Worm (Caenorhabditis elegans) whole organism, young adult: ENCODE measurements around the gene C25G6.3.
A peak's percentile ranks its signal among the peaks of the same experiment; 100 is the strongest.

Experiments used
- B0019.2 ChIP-seq: fragments of 200-800 bp; sonication (Bioruptor generic); conservative IDR thresholded peaks from 2 replicates; pipeline ENCODE4 v1.3.6; 2022; ENCODE audit warnings: missing genetic modification reagents, missing genetic modification characterization, missing compliant biosample characterization
- B0261.1 ChIP-seq: sonication (generic microtip); optimal IDR thresholded peaks from 2 replicates; lab custom pipeline; 2016; ENCODE audit warnings: mild to moderate bottlenecking, missing genetic modification characterization, moderate library complexity, missing compliant biosample characterization
- D2030.7 ChIP-seq: fragments of 200-800 bp; sonication (Bioruptor generic); IDR thresholded peaks from 2 replicates; pipeline ENCODE4 v1.3.6; 2022; ENCODE audit warnings: missing genetic modification reagents, missing genetic modification characterization, missing compliant biosample characterization
- F23B12.7 ChIP-seq: sonication (generic microtip); optimal IDR thresholded peaks from 2 replicates; lab custom pipeline; 2017; ENCODE audit warnings: missing genetic modification characterization, mild to moderate bottlenecking, missing compliant biosample characterization, antibody characterized with exemption, moderate library complexity; ENCODE audit not compliant: insufficient read depth
- F33H1.4 ChIP-seq: fragments of 200-800 bp; sonication (Bioruptor generic); IDR thresholded peaks from 2 replicates; pipeline ENCODE4 v1.3.6; 2022; ENCODE audit warnings: missing genetic modification reagents, missing genetic modification characterization, missing compliant biosample characterization
- F52B5.7 ChIP-seq: sonication (generic microtip); optimal IDR thresholded peaks from 2 replicates; lab custom pipeline; 2016; ENCODE audit warnings: mild to moderate bottlenecking, missing genetic modification characterization, missing compliant biosample characterization
- F57A8.1 ChIP-seq: fragments of 200-800 bp; sonication (Bioruptor generic); optimal IDR thresholded peaks from 2 replicates; lab custom pipeline; 2018; ENCODE audit warnings: mild to moderate bottlenecking, missing genetic modification characterization, moderate library complexity, missing compliant biosample characterization
- K11D2.4 ChIP-seq: fragments of 200-800 bp; sonication (Bioruptor generic); IDR thresholded peaks from 2 replicates; pipeline ENCODE4 v1.3.6; 2022; ENCODE audit warnings: missing genetic modification reagents, missing genetic modification characterization, missing compliant biosample characterization
- Y56A3A.18 ChIP-seq: fragments of 200-800 bp; sonication (Bioruptor generic); IDR thresholded peaks from 2 replicates; pipeline ENCODE4 v1.3.6; 2022; ENCODE audit warnings: missing genetic modification reagents, missing genetic modification characterization, missing compliant biosample characterization
- aptf-2 ChIP-seq: fragments of 200-800 bp; sonication (Bioruptor generic); conservative IDR thresholded peaks from 2 replicates; pipeline ENCODE4 v1.3.6; 2022; ENCODE audit warnings: missing genetic modification reagents, missing genetic modification characterization, missing compliant biosample characterization
- athp-1 ChIP-seq: sonication (generic microtip); optimal IDR thresholded peaks from 2 replicates; lab custom pipeline; 2017; ENCODE audit warnings: mild to moderate bottlenecking, missing genetic modification characterization, missing compliant biosample characterization
- attf-5 ChIP-seq: fragments of 200-800 bp; sonication (Bioruptor generic); optimal IDR thresholded peaks from 2 replicates; lab custom pipeline; 2018; ENCODE audit warnings: mild to moderate bottlenecking, missing genetic modification characterization, missing compliant biosample characterization
- cebp-2 ChIP-seq: fragments of 200-800 bp; sonication (Bioruptor generic); IDR thresholded peaks from 2 replicates; pipeline ENCODE4 v1.3.6; 2022; ENCODE audit warnings: missing genetic modification characterization, missing compliant biosample characterization
- ceh-27 ChIP-seq: fragments of 200-800 bp; sonication (Bioruptor generic); optimal IDR thresholded peaks from 2 replicates; lab custom pipeline; 2018; ENCODE audit warnings: mild to moderate bottlenecking, missing genetic modification characterization, moderate library complexity, missing compliant biosample characterization
- ceh-58 ChIP-seq: fragments of 200-800 bp; sonication (Bioruptor generic); IDR thresholded peaks from 2 replicates; pipeline ENCODE4 v1.3.6; 2022; ENCODE audit warnings: missing genetic modification characterization, missing compliant biosample characterization
- die-1 ChIP-seq: sonication (generic microtip); optimal IDR thresholded peaks from 2 replicates; lab custom pipeline; 2016; ENCODE audit warnings: missing genotype, mild to moderate bottlenecking, missing genetic modification characterization, missing compliant biosample characterization
- dox-1 ChIP-seq: fragments of 200-800 bp; sonication (Bioruptor generic); IDR thresholded peaks from 2 replicates; pipeline ENCODE4 v1.3.6; 2022; ENCODE audit warnings: missing genetic modification reagents, missing genetic modification characterization, missing compliant biosample characterization
- dpl-1 ChIP-seq: fragments of 150-350 bp; optimal IDR thresholded peaks from 2 replicates; lab custom pipeline; 2014; ENCODE audit warnings: missing biosample characterization, missing genetic modification reagents, missing genetic modification characterization
- efl-1 ChIP-seq: fragments of 150-350 bp; optimal IDR thresholded peaks from 2 replicates; lab custom pipeline; 2014; ENCODE audit warnings: missing biosample characterization, missing genetic modification reagents, missing genetic modification characterization
- egrh-3 ChIP-seq: fragments of 200-800 bp; sonication (Bioruptor generic); IDR thresholded peaks from 2 replicates; pipeline ENCODE4 v1.3.6; 2022; ENCODE audit warnings: missing genetic modification reagents, missing genetic modification characterization, missing compliant biosample characterization
- ekl-4 ChIP-seq: fragments of 200-800 bp; sonication (Bioruptor generic); IDR thresholded peaks from 2 replicates; pipeline ENCODE4 v1.3.6; 2022; ENCODE audit warnings: missing genetic modification reagents, missing genetic modification characterization, missing compliant biosample characterization
- gei-17 ChIP-seq: fragments of 200-800 bp; sonication (Bioruptor generic); optimal IDR thresholded peaks from 2 replicates; lab custom pipeline; 2018; ENCODE audit warnings: mild to moderate bottlenecking, missing genetic modification characterization, missing compliant biosample characterization
- him-1 ChIP-seq: sonication (generic microtip); optimal IDR thresholded peaks from 2 replicates; lab custom pipeline; 2016; ENCODE audit warnings: missing genotype, missing genetic modification reagents, missing genetic modification characterization, missing compliant biosample characterization
- let-526 ChIP-seq: fragments of 200-800 bp; sonication (Bioruptor generic); IDR thresholded peaks from 2 replicates; pipeline ENCODE4 v1.3.6; 2022; ENCODE audit warnings: missing genetic modification reagents, missing genetic modification characterization, missing compliant biosample characterization
- let-607 ChIP-seq, 2 experiments: fragments of 200-800 bp in 1 of 2; sonication (Bioruptor generic) in 1 of 2; sonication (generic microtip) in 1 of 2; optimal IDR thresholded peaks; 2 replicates each; lab custom pipeline; 2016 to 2018; ENCODE audit warnings: mild to moderate bottlenecking in 2 of 2, missing compliant biosample characterization in 2 of 2, missing genetic modification characterization in 2 of 2, moderate library complexity in 2 of 2, missing genotype in 1 of 2
- lin-26 ChIP-seq: fragments of 200-800 bp; sonication (Bioruptor generic); IDR thresholded peaks from 2 replicates; pipeline ENCODE4 v1.3.6; 2022; ENCODE audit warnings: missing genetic modification reagents, missing genetic modification characterization, missing compliant biosample characterization
- lin-40 ChIP-seq: sonication (generic microtip); optimal IDR thresholded peaks from 2 replicates; lab custom pipeline; 2016; ENCODE audit warnings: missing genetic modification characterization, mild to moderate bottlenecking, missing compliant biosample characterization, missing genotype, missing genetic modification reagents
- lsl-1 ChIP-seq: fragments of 200-800 bp; sonication (Bioruptor generic); optimal IDR thresholded peaks from 2 replicates; lab custom pipeline; 2018; ENCODE audit warnings: mild to moderate bottlenecking, missing genetic modification characterization, moderate library complexity, missing compliant biosample characterization
- lsy-27 ChIP-seq: sonication (generic microtip); optimal IDR thresholded peaks from 2 replicates; lab custom pipeline; 2017; ENCODE audit warnings: missing genetic modification characterization, mild to moderate bottlenecking, missing compliant biosample characterization, antibody characterized with exemption, missing genotype, borderline replicate concordance; ENCODE audit not compliant: insufficient read depth
- madf-3 ChIP-seq: fragments of 200-800 bp; sonication (Bioruptor generic); IDR thresholded peaks from 2 replicates; pipeline ENCODE4 v1.3.6; 2022; ENCODE audit warnings: missing genetic modification reagents, missing genetic modification characterization, missing compliant biosample characterization
- nhr-27 ChIP-seq: fragments of 200-800 bp; sonication (Bioruptor generic); optimal IDR thresholded peaks from 2 replicates; lab custom pipeline; 2018; ENCODE audit warnings: mild to moderate bottlenecking, missing genetic modification characterization, moderate library complexity, missing compliant biosample characterization
- pha-4 ChIP-seq: fragments of 150-350 bp; sonication (generic microtip); optimal IDR thresholded peaks from 2 replicates; lab custom pipeline; 2014; ENCODE audit warnings: missing biosample characterization, missing genetic modification reagents, missing genetic modification characterization
- rec-8 ChIP-seq, 2 experiments: sonication (generic microtip); optimal IDR thresholded peaks; 2 replicates each; lab custom pipeline; 2016; ENCODE audit warnings: mild to moderate bottlenecking in 2 of 2, missing genetic modification characterization in 2 of 2, missing genetic modification reagents in 2 of 2, missing genotype in 2 of 2, missing biosample characterization in 1 of 2, missing compliant biosample characterization in 1 of 2, moderate library complexity in 1 of 2
- repo-1 ChIP-seq: sonication (generic microtip); optimal IDR thresholded peaks from 2 replicates; lab custom pipeline; 2017; ENCODE audit warnings: mild to moderate bottlenecking, missing genetic modification characterization, missing compliant biosample characterization
- rpc-1 ChIP-seq, 2 experiments: fragments of 150-350 bp in 1 of 2; sonication (generic microtip) in 1 of 2; optimal IDR thresholded peaks; 2 replicates each; lab custom pipeline; 2014 to 2018; ENCODE audit warnings: missing biosample characterization in 1 of 2, missing genetic modification characterization in 1 of 2, missing genetic modification reagents in 1 of 2, missing genotype in 1 of 2
- sdz-38 ChIP-seq: sonication (generic microtip); optimal IDR thresholded peaks from 2 replicates; lab custom pipeline; 2016; ENCODE audit warnings: missing genotype, missing genetic modification characterization, missing compliant biosample characterization
- tbp1 ChIP-seq: fragments of 200-800 bp; sonication (Bioruptor generic); optimal IDR thresholded peaks from 2 replicates; lab custom pipeline; 2018; ENCODE audit warnings: mild to moderate bottlenecking, missing genetic modification characterization, missing compliant biosample characterization
- unc-62 ChIP-seq: fragments of 150-350 bp; optimal IDR thresholded peaks from 2 replicates; lab custom pipeline; 2014; ENCODE audit warnings: missing biosample characterization, missing genetic modification reagents, missing genetic modification characterization
- zfh-2 ChIP-seq: fragments of 200-800 bp; sonication (Bioruptor generic); conservative IDR thresholded peaks from 2 replicates; pipeline ENCODE4 v1.3.6; 2022; ENCODE audit warnings: missing genetic modification reagents, missing genetic modification characterization, missing compliant biosample characterization
- ztf-18 ChIP-seq: sonication (generic microtip); optimal IDR thresholded peaks from 2 replicates; lab custom pipeline; 2016; ENCODE audit warnings: missing genotype, mild to moderate bottlenecking, missing genetic modification characterization, missing compliant biosample characterization
- ztf-6 ChIP-seq: fragments of 200-800 bp; sonication (Bioruptor generic); IDR thresholded peaks from 2 replicates; pipeline ENCODE4 v1.3.6; 2022; ENCODE audit warnings: missing genetic modification reagents, missing genetic modification characterization, missing compliant biosample characterization

Gene C25G6.3

DNA sequence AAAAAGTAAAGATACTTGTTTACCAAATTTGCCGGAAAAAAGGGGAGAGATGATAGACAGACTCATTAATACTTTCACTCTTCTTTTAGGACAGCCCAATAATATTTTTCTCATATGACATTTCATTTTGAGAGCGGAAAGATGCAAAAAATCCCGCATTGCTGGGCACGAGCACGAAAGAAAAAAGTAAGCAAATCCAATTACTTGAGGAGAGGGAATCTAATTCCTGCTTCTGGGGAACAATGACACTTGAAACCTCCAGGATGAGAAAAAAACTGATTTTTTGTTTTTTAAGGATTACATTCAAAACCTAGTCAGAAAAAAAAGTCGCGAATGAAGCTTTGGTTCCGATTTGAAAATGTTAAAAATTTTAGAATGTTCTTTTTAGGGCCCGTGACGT lies 21.9 kb downstream of the C25G6.3 start:
- TF ChIP-seq gei-17 (GFP tag; lab: Kevin White, UChicago) (no peak), sdz-38 (no peak), athp-1 (no peak), dpl-1 (GFP tag; lab: Kevin White, UChicago) (no peak), K11D2.4 (GFP tag; lab: Robert Waterston, UW) (no peak), B0019.2 (GFP tag; lab: Robert Waterston, UW) (no peak), attf-5 (GFP tag; lab: Kevin White, UChicago) (no peak)

DNA sequence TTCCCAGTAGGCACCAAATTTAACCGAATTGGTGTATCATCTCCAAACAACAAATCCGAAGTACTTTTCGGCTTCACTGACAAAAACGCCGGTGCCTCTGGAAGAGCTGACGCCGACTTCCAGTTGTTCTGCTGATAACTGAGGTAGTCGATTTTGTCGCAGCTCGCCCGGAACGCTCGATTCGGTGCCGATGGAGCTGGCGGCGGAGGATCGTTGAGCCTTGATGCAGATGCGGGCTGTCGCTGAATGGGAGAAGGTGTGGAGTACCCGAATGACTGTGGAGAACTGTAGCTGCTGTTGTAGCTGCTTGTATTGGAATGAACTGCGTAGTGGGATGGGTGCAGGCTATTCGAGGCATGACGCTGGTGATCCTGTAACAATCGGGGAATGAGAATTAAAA lies 25.6 kb downstream of the C25G6.3 start:
- TF ChIP-seq madf-3 (GFP tag; lab: Robert Waterston, UW) (peak; percentile 14; the same call in 1 of the 2 replicates), F23B12.7 (tag; lab: Kevin White, UChicago) (no peak), F33H1.4 (no peak), egrh-3 (GFP tag; lab: Robert Waterston, UW) (peak; percentile 34; the same call in 1 of the 2 replicates), F52B5.7 (tag; lab: Kevin White, UChicago) (no peak), zfh-2 (peak; percentile 81)

DNA sequence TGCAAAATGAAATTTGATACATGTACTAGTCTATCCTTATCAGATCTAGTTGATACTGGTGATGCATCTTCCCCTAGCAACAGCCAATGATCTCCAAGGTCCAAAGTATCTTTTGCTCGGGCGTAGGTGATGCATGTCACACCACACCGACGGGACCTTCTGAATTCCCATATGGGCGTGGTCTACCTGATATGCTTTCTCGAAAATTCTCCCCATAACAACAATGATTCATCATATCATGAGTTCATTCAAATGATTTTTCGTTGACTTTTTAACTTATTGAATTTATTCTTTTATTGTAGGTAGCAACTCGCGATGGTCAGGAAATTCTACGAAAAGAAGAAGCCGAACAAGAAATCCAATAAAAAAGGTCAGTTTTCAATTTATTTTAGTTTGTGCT lies 29.6 kb downstream of the C25G6.3 start, which contains the start of gene C46H3.1:
TSS of gene C46H3.1 (plus strand) at position 301 of the 400 bp plus-strand sequence.
- TF ChIP-seq F57A8.1 (GFP tag; lab: Kevin White, UChicago) (no peak), unc-62 (no peak), ekl-4 (GFP tag; lab: Robert Waterston, UW) (no peak), ceh-58 (GFP tag; lab: Robert Waterston, UW) (no peak), dpl-1 (GFP tag; lab: Kevin White, UChicago) (no peak), rec-8 (tag; optimal IDR thresholded peaks at IDR 0.05; lab: Kevin White, UChicago) (no peak), Y56A3A.18 (GFP tag; lab: Robert Waterston, UW) (no peak), let-607 (tag; optimal IDR thresholded peaks at IDR 0.05; lab: Kevin White, UChicago) (no peak), dox-1 (GFP tag; lab: Robert Waterston, UW) (no peak), let-526 (no peak), ztf-6 (GFP tag; lab: Robert Waterston, UW) (no peak), zfh-2 (no peak), nhr-27 (tag; lab: Kevin White, UChicago) (no peak), aptf-2 (GFP tag; lab: Robert Waterston, UW) (no peak), gei-17 (GFP tag; lab: Kevin White, UChicago) (no peak)

DNA sequence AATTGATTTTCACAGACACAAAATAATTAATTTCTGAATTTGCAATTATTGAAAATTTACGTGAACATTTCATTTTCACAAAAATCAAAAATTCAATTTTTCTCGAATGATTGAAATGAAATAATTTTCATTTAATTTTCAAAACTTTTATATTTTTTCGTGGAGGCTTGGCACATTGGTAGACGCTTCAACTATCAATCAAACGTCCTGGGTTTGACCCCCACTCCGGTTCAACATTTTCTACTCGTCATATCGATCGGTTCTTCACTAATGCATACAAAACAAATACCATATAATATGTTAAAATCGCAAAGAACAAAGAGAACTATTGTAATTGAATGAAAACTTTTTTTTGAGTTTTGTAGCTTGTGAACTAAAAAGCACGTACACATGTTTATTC lies 30.8 kb downstream of the C25G6.3 start:
- no peak for TF ChIP-seq lsl-1
- peak; percentile 51 for TF ChIP-seq B0261.1
- peak in 1 of 2 experiments; percentile 3 for TF ChIP-seq let-607 (tag; optimal IDR thresholded peaks at IDR 0.05; lab: Kevin White, UChicago)
- no peak for TF ChIP-seq lin-40 (tag; lab: Kevin White, UChicago)
- peak; percentile 79 for TF ChIP-seq tbp1 (GFP tag; lab: Kevin White, UChicago)
- TF ChIP-seq lsy-27 (tag; lab: Kevin White, UChicago), result no peak
- TF ChIP-seq ceh-27 (GFP tag; lab: Kevin White, UChicago), result no peak
- TF ChIP-seq D2030.7, result peak; percentile 54
- TF ChIP-seq die-1 (tag; lab: Kevin White, UChicago), result peak; percentile 47
- TF ChIP-seq Y56A3A.18 (GFP tag; lab: Robert Waterston, UW), result no peak
- TF ChIP-seq aptf-2 (GFP tag; lab: Robert Waterston, UW), result no peak
- no peak for TF ChIP-seq efl-1 (GFP tag; lab: Kevin White, UChicago)
- peak; percentile 82 for TF ChIP-seq rpc-1 (optimal IDR thresholded peaks at IDR 0.05; lab: Kevin White, UChicago)
- TF ChIP-seq rpc-1 (tag; optimal IDR thresholded peaks at IDR 0.05; lab: Kevin White, UChicago), result peak; percentile 93
- TF ChIP-seq him-1 (tag; lab: Kevin White, UChicago), result peak; percentile 4
- no peak for TF ChIP-seq repo-1 (tag; lab: Kevin White, UChicago)
- TF ChIP-seq pha-4, result no peak
- TF ChIP-seq cebp-2 (GFP tag; lab: Robert Waterston, UW), result no peak
- 0 out of 2 replicates have a peak, but pooled peaks have one; percentile 35 for TF ChIP-seq lin-26
- TF ChIP-seq ztf-18, result peak; percentile 23
- no peak for TF ChIP-seq madf-3 (GFP tag; lab: Robert Waterston, UW)
